Worm (Caenorhabditis elegans) whole organism, L2 larva: Measurements from ENCODE around the gene sdz-28.

Experiments
- ZK546.5 ChIP-seq: sonication (generic microtip); optimal IDR thresholded peaks from 2 replicates; lab custom pipeline; 2017; ENCODE audit warnings: missing biosample characterization, missing genetic modification characterization
- alr-1 ChIP-seq: fragments of 150-350 bp; optimal IDR thresholded peaks from 2 replicates; lab custom pipeline; 2014; ENCODE audit warnings: missing biosample characterization, missing genetic modification characterization
- aly-2 ChIP-seq: fragments of 150-350 bp; optimal IDR thresholded peaks from 2 replicates; lab custom pipeline; 2014; ENCODE audit warnings: missing biosample characterization, missing genetic modification characterization
- blmp-1 ChIP-seq: sonication (generic microtip); optimal IDR thresholded peaks from 2 replicates; lab custom pipeline; 2017; ENCODE audit warnings: missing genetic modification characterization, mild to moderate bottlenecking, missing compliant biosample characterization, antibody characterized with exemption, moderate library complexity; ENCODE audit not compliant: insufficient read depth
- crh-2 ChIP-seq: sonication (generic microtip); optimal IDR thresholded peaks from 2 replicates; lab custom pipeline; 2017; ENCODE audit warnings: missing biosample characterization, missing genetic modification characterization
- dmd-4 ChIP-seq: sonication (generic microtip); optimal IDR thresholded peaks from 2 replicates; lab custom pipeline; 2017; ENCODE audit warnings: missing biosample characterization, missing genetic modification characterization
- egl-27 ChIP-seq: sonication (generic microtip); optimal IDR thresholded peaks from 3 replicates; lab custom pipeline; 2017; ENCODE audit warnings: missing biosample characterization, missing genetic modification reagents, missing genetic modification characterization
- elt-1 ChIP-seq: fragments of 150-350 bp; optimal IDR thresholded peaks from 2 replicates; lab custom pipeline; 2014; ENCODE audit warnings: missing biosample characterization, missing genetic modification characterization
- elt-3 ChIP-seq: sonication (generic microtip); optimal IDR thresholded peaks from 2 replicates; lab custom pipeline; 2017; ENCODE audit warnings: missing biosample characterization, missing genetic modification characterization
- fos-1 ChIP-seq: fragments of 150-350 bp; optimal IDR thresholded peaks from 2 replicates; lab custom pipeline; 2014; ENCODE audit warnings: missing biosample characterization, missing genetic modification characterization
- lin-11 ChIP-seq: fragments of 150-350 bp; sonication (generic microtip); optimal IDR thresholded peaks from 2 replicates; lab custom pipeline; 2014; ENCODE audit warnings: missing biosample characterization, missing genetic modification characterization, inconsistent platforms, mixed read lengths
- lin-13 ChIP-seq: fragments of 150-350 bp; optimal IDR thresholded peaks from 2 replicates; lab custom pipeline; 2014; ENCODE audit warnings: missing biosample characterization, missing genetic modification reagents, missing genetic modification characterization
- lin-39 ChIP-seq: fragments of 150-350 bp; optimal IDR thresholded peaks from 2 replicates; lab custom pipeline; 2014; ENCODE audit warnings: missing biosample characterization, missing genetic modification reagents, missing genetic modification characterization
- lsy-2 ChIP-seq, 2 experiments: fragments of 150-350 bp in 1 of 2; sonication (generic microtip) in 1 of 2; optimal IDR thresholded peaks; 2 replicates each; lab custom pipeline; 2014 to 2017; ENCODE audit warnings: missing biosample characterization in 2 of 2, missing genetic modification characterization in 2 of 2
- mdl-1 ChIP-seq, 2 experiments: fragments of 150-350 bp in 1 of 2; sonication (generic microtip) in 1 of 2; optimal IDR thresholded peaks; 2 replicates each; lab custom pipeline; 2017; ENCODE audit warnings: missing biosample characterization in 2 of 2, missing genetic modification characterization in 2 of 2
- nhr-10 ChIP-seq: sonication (generic microtip); optimal IDR thresholded peaks from 2 replicates; lab custom pipeline; 2017; ENCODE audit warnings: missing biosample characterization, missing genetic modification characterization
- nhr-12 ChIP-seq: fragments of 150-350 bp; optimal IDR thresholded peaks from 2 replicates; lab custom pipeline; 2014; ENCODE audit warnings: missing biosample characterization, missing genetic modification characterization
- nhr-129 ChIP-seq: fragments of 150-350 bp; optimal IDR thresholded peaks from 2 replicates; lab custom pipeline; 2014; ENCODE audit warnings: missing biosample characterization, missing genetic modification characterization
- nhr-21 ChIP-seq: fragments of 150-350 bp; optimal IDR thresholded peaks from 2 replicates; lab custom pipeline; 2014; ENCODE audit warnings: missing biosample characterization, missing genetic modification characterization
- nhr-23 ChIP-seq: fragments of 150-350 bp; optimal IDR thresholded peaks from 2 replicates; lab custom pipeline; 2014; ENCODE audit warnings: missing biosample characterization, missing genetic modification reagents, missing genetic modification characterization
- nhr-6 ChIP-seq: fragments of 150-350 bp; optimal IDR thresholded peaks from 2 replicates; lab custom pipeline; 2014; ENCODE audit warnings: missing biosample characterization, missing genetic modification characterization
- nhr-77 ChIP-seq: fragments of 150-350 bp; optimal IDR thresholded peaks from 2 replicates; lab custom pipeline; 2014; ENCODE audit warnings: missing biosample characterization, missing genetic modification characterization
- peb-1 ChIP-seq: fragments of 150-350 bp; optimal IDR thresholded peaks from 2 replicates; lab custom pipeline; 2014; ENCODE audit warnings: missing biosample characterization, missing genetic modification characterization
- sem-4 ChIP-seq: fragments of 150-350 bp; optimal IDR thresholded peaks from 2 replicates; lab custom pipeline; 2014; ENCODE audit warnings: missing biosample characterization, missing genetic modification reagents, missing genetic modification characterization
- skn-1 ChIP-seq: sonication (generic microtip); optimal IDR thresholded peaks from 2 replicates; lab custom pipeline; 2017; ENCODE audit warnings: missing biosample characterization, missing genetic modification characterization
- sma-9 ChIP-seq, 2 experiments: fragments of 150-350 bp in 1 of 2; sonication (generic microtip) in 1 of 2; optimal IDR thresholded peaks; 2 replicates each; lab custom pipeline; 2014 to 2016; ENCODE audit warnings: missing genetic modification characterization in 2 of 2, mild to moderate bottlenecking in 1 of 2, missing biosample characterization in 1 of 2, missing compliant biosample characterization in 1 of 2, missing genetic modification reagents in 1 of 2, moderate library complexity in 1 of 2
- snpc-4 ChIP-seq: fragments of 150-350 bp; optimal IDR thresholded peaks from 2 replicates; lab custom pipeline; 2014; ENCODE audit warnings: missing biosample characterization, missing genetic modification characterization
- unc-39 ChIP-seq: fragments of 150-350 bp; optimal IDR thresholded peaks from 2 replicates; lab custom pipeline; 2014; ENCODE audit warnings: missing biosample characterization, missing genetic modification characterization
- unc-55 ChIP-seq: fragments of 150-350 bp; sonication (generic microtip); optimal IDR thresholded peaks from 3 replicates; lab custom pipeline; 2014; ENCODE audit warnings: missing biosample characterization, missing genetic modification reagents, missing genetic modification characterization
- zag-1 ChIP-seq: fragments of 150-350 bp; optimal IDR thresholded peaks from 2 replicates; lab custom pipeline; 2014; ENCODE audit warnings: missing biosample characterization, missing genetic modification characterization
- ztf-1 ChIP-seq: fragments of 200-800 bp; sonication (Bioruptor generic); conservative IDR thresholded peaks from 2 replicates; pipeline ENCODE4 v1.3.6; 2022; ENCODE audit warnings: missing genetic modification characterization, missing compliant biosample characterization
- ztf-11 ChIP-seq: sonication (generic microtip); optimal IDR thresholded peaks from 2 replicates; lab custom pipeline; 2017; ENCODE audit warnings: missing biosample characterization, missing genetic modification characterization

Gene sdz-28

ce11 chrII:2109943-2110342 is 20.9 kb upstream of the sdz-28 start, which contains the start of gene R52.5:
R52.5 (minus strand) TSS chrII:2110043.
- TF ChIP-seq nhr-12 (tag; lab: Kevin White, UChicago) (no peak), blmp-1 (tag; lab: Kevin White, UChicago) (no peak), alr-1 (no peak), nhr-77 (tag; lab: Kevin White, UChicago) (no peak), nhr-6 (no peak)
- TF ChIP-seq, all 48 proteins: peak for 0

ce11 chrII:2112948-2113347 is 17.9 kb upstream of the sdz-28 start, which contains the start of gene R52.6:
R52.6 (minus strand) TSS chrII:2113048.
- TF ChIP-seq nhr-77 (tag; lab: Kevin White, UChicago): no peak
- TF ChIP-seq nhr-23 (tag; lab: Kevin White, UChicago): no peak
- no peak for TF ChIP-seq snpc-4 (tag; lab: Kevin White, UChicago)

- TF ChIP-seq lin-39 (tag; lab: Kevin White, UChicago) (no peak), zag-1 (tag; lab: Kevin White, UChicago) (no peak), mdl-1 (tag; optimal IDR thresholded peaks at IDR 0.05; lab: Kevin White, UChicago) (no peak), elt-3 (tag; lab: Kevin White, UChicago) (no peak), nhr-12 (tag; lab: Kevin White, UChicago) (no peak)
- TF ChIP-seq, all 48 proteins: peak for 0
Measured at ce11 chrII:2114488-2114887, 16.4 kb upstream of the sdz-28 start.

ce11 chrII:2116794-2117193 is 14.1 kb upstream of the sdz-28 start, which contains the start of gene srh-195:
srh-195 (minus strand) TSS chrII:2116894.
- no peak for TF ChIP-seq nhr-12 (tag; lab: Kevin White, UChicago)
- TF ChIP-seq nhr-21 (tag; lab: Kevin White, UChicago): no peak

ce11 chrII:2122091-2122490 is 8.8 kb upstream of the sdz-28 start, which contains the start of gene math-37:
math-37 (minus strand) TSS chrII:2122191.
- TF ChIP-seq unc-39 (tag; lab: Kevin White, UChicago) (no peak), skn-1 (tag; lab: Kevin White, UChicago) (no peak), nhr-10 (tag; lab: Kevin White, UChicago) (no peak), fos-1 (tag; lab: Kevin White, UChicago) (peak; percentile 48), ZK546.5 (tag; lab: Kevin White, UChicago) (no peak), ztf-11 (tag; lab: Kevin White, UChicago) (no peak), dmd-4 (tag; lab: Kevin White, UChicago) (no peak)

- peak; percentile 76 for TF ChIP-seq fos-1 (tag; lab: Kevin White, UChicago)
- no peak for TF ChIP-seq nhr-6
Measured at ce11 chrII:2122762-2123161, 8.1 kb upstream of the sdz-28 start.

ce11 chrII:2135604-2136003 is 4.7 kb downstream of the sdz-28 start, which contains the start of gene hpo-7:
hpo-7 (minus strand) TSS chrII:2135704.
- TF ChIP-seq crh-2 (tag; lab: Kevin White, UChicago) (no peak), elt-3 (tag; lab: Kevin White, UChicago) (no peak), lin-13 (GFP tag; lab: Kevin White, UChicago) (no peak), aly-2 (tag; lab: Kevin White, UChicago) (no peak), sma-9 (GFP tag; optimal IDR thresholded peaks at IDR 0.05; lab: Kevin White, UChicago) (no peak), sma-9 (tag; optimal IDR thresholded peaks at IDR 0.05; lab: Kevin White, UChicago) (no peak), ztf-11 (tag; lab: Kevin White, UChicago) (no peak), mdl-1 (tag; optimal IDR thresholded peaks at IDR 0.05; lab: Kevin White, UChicago) (no peak), egl-27 (tag; lab: Kevin White, UChicago) (no peak), ztf-1 (GFP tag; lab: Robert Waterston, UW) (no peak), lsy-2 (tag; optimal IDR thresholded peaks at IDR 0.05; lab: Kevin White, UChicago) (no peak), lin-11 (tag; lab: Kevin White, UChicago) (no peak), peb-1 (tag; lab: Kevin White, UChicago) (no peak), nhr-12 (tag; lab: Kevin White, UChicago) (no peak), zag-1 (tag; lab: Kevin White, UChicago) (no peak), sem-4 (tag; lab: Kevin White, UChicago) (no peak), unc-55 (GFP tag; lab: Kevin White, UChicago) (no peak), nhr-77 (tag; lab: Kevin White, UChicago) (no peak), nhr-129 (no peak), elt-1 (tag; lab: Kevin White, UChicago) (no peak)
